Worm (Caenorhabditis elegans) whole organism, L4 larva: ENCODE data around the gene F35G2.1.

Source experiments
- F26F4.8 ChIP-seq: fragments of 200-800 bp; sonication (Bioruptor generic); conservative IDR thresholded peaks from 2 replicates; pipeline ENCODE4 v1.3.6; 2022; ENCODE audit warnings: missing genetic modification characterization, missing compliant biosample characterization
- R02D3.7 ChIP-seq: fragments of 150-350 bp; sonication (generic microtip); optimal IDR thresholded peaks from 3 replicates; lab custom pipeline; 2014; ENCODE audit warnings: missing biosample characterization, missing genetic modification characterization
- aha-1 ChIP-seq: fragments of 150-350 bp; peaks from one replicate; lab custom pipeline; 2014; ENCODE audit warnings: missing biosample characterization, missing genetic modification characterization
- ces-1 ChIP-seq: fragments of 150-350 bp; sonication (generic microtip); optimal IDR thresholded peaks from 4 replicates; lab custom pipeline; 2014; ENCODE audit warnings: missing biosample characterization, missing genetic modification reagents, missing genetic modification characterization
- dmd-9 ChIP-seq: fragments of 200-800 bp; sonication (Bioruptor generic); IDR thresholded peaks from 2 replicates; pipeline ENCODE4 v1.3.6; 2022; ENCODE audit warnings: missing genetic modification reagents, missing genetic modification characterization, missing compliant biosample characterization
- dpl-1 ChIP-seq: fragments of 150-350 bp; optimal IDR thresholded peaks from 2 replicates; lab custom pipeline; 2014; ENCODE audit warnings: missing biosample characterization, missing genetic modification reagents, missing genetic modification characterization
- egl-27 ChIP-seq: sonication (generic microtip); optimal IDR thresholded peaks from 3 replicates; lab custom pipeline; 2017; ENCODE audit warnings: missing biosample characterization, missing genetic modification reagents, missing genetic modification characterization
- unc-62 ChIP-seq, 3 experiments: fragments of 150-350 bp in 1 of 3; sonication (generic microtip); optimal IDR thresholded peaks in 2 of 3; peaks in 1 of 3; 1 replicate in 1 of 3; 2 replicates in 2 of 3; lab custom pipeline; 2014 to 2017; ENCODE audit warnings: missing biosample characterization in 3 of 3, missing genetic modification characterization in 3 of 3, missing genetic modification reagents in 3 of 3, missing genotype in 1 of 3

ce11 chrIV:12238851-12239250 is 35.8 kb downstream of the F35G2.1 start, which contains the start of gene sre-19:
- no peak for TF ChIP-seq F26F4.8
- no peak for TF ChIP-seq egl-27 (tag; lab: Kevin White, UChicago)
- TF ChIP-seq dpl-1 (GFP tag; lab: Kevin White, UChicago) = no peak
- TF ChIP-seq aha-1 = no peak
- TF ChIP-seq ces-1 (GFP tag; lab: Kevin White, UChicago) = no peak
- no peak for TF ChIP-seq dmd-9 (GFP tag; lab: Robert Waterston, UW)
- no peak for TF ChIP-seq unc-62 (GFP tag; optimal IDR thresholded peaks at IDR 0.05 in 1 of 2; lab: Kevin White, UChicago)
- no peak for TF ChIP-seq unc-62 (tag; optimal IDR thresholded peaks at IDR 0.05; lab: Kevin White, UChicago)
- no peak for TF ChIP-seq R02D3.7 (tag; lab: Kevin White, UChicago)
